Fruit fly (Drosophila melanogaster): ENCODE measurements around the gene CG11694.
A peak's percentile ranks its signal among the peaks of the same experiment; 100 is the strongest.

Gene CG11694

dm6 chr3R:8300928-8301752 lies 10.8 kb downstream of the CG11694 start, which contains the start of the genes CG9626 and mRpL1 (continued):
- TF ChIP-seq fd64A (GFP tag; optimal IDR thresholded peaks at IDR 0.05) (no peak), oc (tag; optimal IDR thresholded peaks at IDR 0.05) (no peak), CG3726 (GFP tag; IDR thresholded peaks at IDR 0.05) (no peak), HLH4C (GFP tag; IDR thresholded peaks at IDR 0.05; ENCODE audit: partially characterized antibody) (peak; percentile 15; the same call in 1 of the 3 replicates), CG14965 (GFP tag; optimal IDR thresholded peaks at IDR 0.05; ENCODE audit: borderline replicate concordance) (no peak), zen (tag; optimal IDR thresholded peaks at IDR 0.05) (peak; percentile 63), CG10267 (tag; optimal IDR thresholded peaks at IDR 0.05) (peak; percentile 94), bowl (GFP tag; IDR thresholded peaks at IDR 0.05) (no peak), CG7372 (GFP tag; IDR thresholded peaks at IDR 0.05) (no peak), vvl (GFP tag; IDR thresholded peaks at IDR 0.05) (no peak), lbe (GFP tag; optimal IDR thresholded peaks at IDR 0.05) (no peak), cg (GFP tag; optimal IDR thresholded peaks at IDR 0.05) (no peak), salm (tag; optimal IDR thresholded peaks at IDR 0.05) (no peak), Sry-β (GFP tag; optimal IDR thresholded peaks at IDR 0.05) (no peak), al (GFP tag; IDR thresholded peaks at IDR 0.05) (no peak), yki (optimal IDR thresholded peaks at IDR 0.05) (no peak), Hmr (GFP tag; optimal IDR thresholded peaks at IDR 0.05) (peak; percentile 71), BEAF-32 (GFP tag; optimal IDR thresholded peaks at IDR 0.05) (peak; percentile 58), aop (GFP tag; IDR thresholded peaks at IDR 0.05) (no peak), Bteb2 (GFP tag; optimal IDR thresholded peaks at IDR 0.05) (no peak), Mes4 (GFP tag; optimal IDR thresholded peaks at IDR 0.05) (no peak), jing (GFP tag; optimal IDR thresholded peaks at IDR 0.05) (no peak), CG9817 (tag; optimal IDR thresholded peaks at IDR 0.05) (no peak), sim (GFP tag; IDR thresholded peaks at IDR 0.05) (no peak), CG1647 (GFP tag; optimal IDR thresholded peaks at IDR 0.05) (no peak), CG10654 (GFP tag; optimal IDR thresholded peaks at IDR 0.05) (no peak), schlank (tag; optimal IDR thresholded peaks at IDR 0.05) (no peak), CG11247 (GFP tag; IDR thresholded peaks at IDR 0.05) (no peak), chinmo (GFP tag; IDR thresholded peaks at IDR 0.05; ENCODE audit: partially characterized antibody) (0 out of 4 replicates have a peak, but pooled peaks have one; percentile 23), CG11723 (GFP tag; optimal IDR thresholded peaks at IDR 0.05) (no peak), CG18011 (GFP tag; optimal IDR thresholded peaks at IDR 0.05) (no peak), ERR (GFP tag; optimal IDR thresholded peaks at IDR 0.05) (peak; percentile 16), CG18599 (GFP tag; optimal IDR thresholded peaks at IDR 0.05) (no peak), CG11504 (tag; optimal IDR thresholded peaks at IDR 0.05) (no peak), Side (GFP tag; optimal IDR thresholded peaks at IDR 0.05) (no peak), Hmx (GFP tag; optimal IDR thresholded peaks at IDR 0.05) (no peak), CG18619 (GFP tag; optimal IDR thresholded peaks at IDR 0.05) (no peak), ssp (GFP tag; IDR thresholded peaks at IDR 0.05) (no peak), CG2199 (GFP tag; IDR thresholded peaks at IDR 0.05) (peak; percentile 51; the same call in 1 of the 3 replicates), dmrt99B (tag; optimal IDR thresholded peaks at IDR 0.05) (no peak), Poxn (GFP tag; IDR thresholded peaks at IDR 0.05) (no peak), CG12744 (GFP tag; optimal IDR thresholded peaks at IDR 0.05) (no peak), kni (GFP tag; optimal IDR thresholded peaks at IDR 0.05) (no peak), E2f1 (GFP tag; IDR thresholded peaks at IDR 0.05) (no peak), Gug (GFP tag; IDR thresholded peaks at IDR 0.05) (no peak), Dll (GFP tag; IDR thresholded peaks at IDR 0.05; ENCODE audit: partially characterized antibody) (0 out of 4 replicates have a peak, but pooled peaks have one; percentile 13), Myb (GFP tag; optimal IDR thresholded peaks at IDR 0.05) (peak; percentile 99), CG1024 (GFP tag; IDR thresholded peaks at IDR 0.05) (no peak), zen2 (GFP tag; IDR thresholded peaks at IDR 0.05; ENCODE audit: partially characterized antibody) (no peak)

Measured in whole organism, embryonic.